Worm (Caenorhabditis elegans): Measurements from ENCODE around the gene duo-1.

duo-1 gene

DNA sequence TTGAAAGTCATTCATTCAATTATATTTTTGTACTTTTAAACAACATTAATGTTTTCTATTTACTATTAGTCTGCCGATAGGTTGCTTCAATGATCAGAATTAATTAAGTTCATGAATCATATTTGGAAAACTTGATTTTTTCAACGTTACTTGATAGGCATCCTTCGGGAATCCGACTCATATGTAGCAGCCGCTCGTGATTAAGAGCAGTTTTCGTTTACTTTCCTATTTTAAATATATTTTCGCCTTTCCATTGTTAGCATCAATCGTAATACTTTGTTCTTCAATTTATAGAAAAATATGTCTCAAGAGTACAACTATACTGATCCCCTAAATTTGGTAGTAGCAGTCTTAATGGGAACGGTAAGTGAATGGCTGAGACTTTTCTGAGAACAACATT, 26.4 kb downstream of the duo-1 start, which contains the start of gene srx-90:
srx-90 (plus strand) TSS at position 301 of the 400 bp plus-strand sequence.
- TF ChIP-seq mls-2 (tag; optimal IDR thresholded peaks at IDR 0.05): no peak
- TF ChIP-seq blmp-1 (tag; optimal IDR thresholded peaks at IDR 0.05): no peak
- no peak for TF ChIP-seq hlh-1 (tag; optimal IDR thresholded peaks at IDR 0.05)
- no peak for TF ChIP-seq ceh-83 (GFP tag; optimal IDR thresholded peaks at IDR 0.05)
- no peak for TF ChIP-seq flh-1 (GFP tag; optimal IDR thresholded peaks at IDR 0.05)

DNA sequence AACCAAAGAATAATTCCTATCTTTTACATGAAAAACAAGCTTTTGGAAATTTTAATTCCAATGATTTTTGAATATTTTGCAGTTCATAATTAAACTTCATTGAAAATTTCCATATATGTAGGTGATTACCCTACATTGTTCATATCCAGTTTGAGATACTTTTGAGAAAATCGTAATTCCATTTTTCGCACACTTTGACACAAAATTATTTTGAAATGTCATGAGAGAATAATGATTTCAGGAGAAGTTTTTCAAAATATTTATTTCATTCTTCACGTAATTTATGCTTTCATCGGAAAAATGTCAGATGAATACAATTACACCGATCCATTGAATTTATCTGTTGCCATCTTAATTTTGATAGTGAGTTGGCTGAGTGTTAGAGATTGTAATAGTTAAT, 28.8 kb downstream of the duo-1 start, which contains the start of gene srx-88:
srx-88 (plus strand) TSS at position 301 of the 400 bp plus-strand sequence.
- TF ChIP-seq ces-1 (GFP tag; optimal IDR thresholded peaks at IDR 0.05): no peak
- TF ChIP-seq nhr-237 (tag; optimal IDR thresholded peaks at IDR 0.05): no peak
- no peak for TF ChIP-seq ztf-11 (tag; optimal IDR thresholded peaks at IDR 0.05)
- TF ChIP-seq bed-3 (GFP tag; optimal IDR thresholded peaks at IDR 0.05): no peak
- no peak for TF ChIP-seq mep-1 (tag; optimal IDR thresholded peaks at IDR 0.05)
- TF ChIP-seq nhr-28 (tag; optimal IDR thresholded peaks at IDR 0.05): no peak
- TF ChIP-seq lin-32 (GFP tag; optimal IDR thresholded peaks at IDR 0.05): no peak
- no peak for TF ChIP-seq unc-120 (tag; optimal IDR thresholded peaks at IDR 0.05; ENCODE audit: poor library complexity, severe bottlenecking)
- TF ChIP-seq mab-5 (tag; optimal IDR thresholded peaks at IDR 0.05): no peak
- TF ChIP-seq elt-3 (tag; optimal IDR thresholded peaks at IDR 0.05): no peak
- TF ChIP-seq zip-8 (tag; optimal IDR thresholded peaks at IDR 0.05): no peak
- no peak for TF ChIP-seq tbx-8 (GFP tag; optimal IDR thresholded peaks at IDR 0.05)
- TF ChIP-seq mls-2 (tag; optimal IDR thresholded peaks at IDR 0.05): no peak
- TF ChIP-seq ceh-83 (GFP tag; optimal IDR thresholded peaks at IDR 0.05): no peak
- TF ChIP-seq ceh-39 (tag; optimal IDR thresholded peaks at IDR 0.05): no peak
- no peak for TF ChIP-seq unc-62 (GFP tag; optimal IDR thresholded peaks at IDR 0.05)

DNA sequence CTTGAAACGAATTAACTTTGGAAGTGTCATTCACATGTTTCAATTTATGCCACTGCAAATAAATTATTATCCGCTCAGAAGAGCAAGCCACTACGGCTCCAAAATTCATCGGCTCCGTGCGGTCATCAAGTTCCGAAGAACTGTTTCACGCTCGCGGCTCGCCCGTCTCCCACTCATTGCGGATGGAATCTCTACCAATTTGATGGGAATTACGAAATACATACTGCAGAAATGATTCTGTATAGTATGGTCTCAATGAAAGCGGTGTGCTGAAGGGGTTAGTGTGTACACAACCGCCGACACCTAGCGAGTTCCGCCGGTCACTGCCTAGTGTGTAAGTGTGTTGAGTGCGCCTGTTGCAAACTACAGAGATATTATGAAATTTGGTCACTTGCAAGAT, 30.7 kb downstream of the duo-1 start:
- no peak for TF ChIP-seq nhr-28 (tag; optimal IDR thresholded peaks at IDR 0.05)
- no peak for TF ChIP-seq sptf-1 (tag; optimal IDR thresholded peaks at IDR 0.05)
- TF ChIP-seq drap-1 (GFP tag; optimal IDR thresholded peaks at IDR 0.05): no peak
- no peak for TF ChIP-seq flh-1 (GFP tag; optimal IDR thresholded peaks at IDR 0.05)

DNA sequence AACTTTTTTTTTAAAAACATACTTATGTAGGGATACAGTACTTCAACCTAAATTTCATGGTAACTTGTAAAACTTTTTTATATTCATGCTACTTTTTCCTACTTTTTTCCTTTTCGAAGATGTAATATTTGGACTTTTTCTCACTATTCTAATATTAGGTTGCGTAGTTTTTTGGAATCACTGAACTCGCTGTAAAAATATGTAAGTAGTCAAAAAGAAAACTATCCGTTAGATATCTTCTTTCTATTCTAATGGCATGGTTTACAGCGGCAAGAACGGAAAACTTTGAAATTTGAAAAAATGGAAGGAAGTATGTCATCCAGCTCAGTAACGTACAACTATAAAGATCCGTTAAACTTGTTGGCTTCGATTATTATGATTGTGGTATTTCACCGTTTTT, 35.0 kb downstream of the duo-1 start, which contains the start of gene srx-82:
srx-82 (plus strand) TSS at position 301 of the 400 bp plus-strand sequence.
- TF ChIP-seq sem-2 (GFP tag; optimal IDR thresholded peaks at IDR 0.05): no peak
- TF ChIP-seq bed-3 (GFP tag; optimal IDR thresholded peaks at IDR 0.05): no peak
- no peak for TF ChIP-seq pha-4 (tag; optimal IDR thresholded peaks at IDR 0.05)
- no peak for TF ChIP-seq lsy-2 (tag; optimal IDR thresholded peaks at IDR 0.05)
- no peak for TF ChIP-seq cnd-1 (tag; optimal IDR thresholded peaks at IDR 0.05)
- no peak for TF ChIP-seq nhr-76 (tag; optimal IDR thresholded peaks at IDR 0.05)
- no peak for TF ChIP-seq mep-1 (tag; optimal IDR thresholded peaks at IDR 0.05)
- no peak for TF ChIP-seq M03D4.4 (tag; optimal IDR thresholded peaks at IDR 0.05)
- no peak for TF ChIP-seq ham-2 (GFP tag; optimal IDR thresholded peaks at IDR 0.05)
- no peak for TF ChIP-seq blmp-1 (tag; optimal IDR thresholded peaks at IDR 0.05)

DNA sequence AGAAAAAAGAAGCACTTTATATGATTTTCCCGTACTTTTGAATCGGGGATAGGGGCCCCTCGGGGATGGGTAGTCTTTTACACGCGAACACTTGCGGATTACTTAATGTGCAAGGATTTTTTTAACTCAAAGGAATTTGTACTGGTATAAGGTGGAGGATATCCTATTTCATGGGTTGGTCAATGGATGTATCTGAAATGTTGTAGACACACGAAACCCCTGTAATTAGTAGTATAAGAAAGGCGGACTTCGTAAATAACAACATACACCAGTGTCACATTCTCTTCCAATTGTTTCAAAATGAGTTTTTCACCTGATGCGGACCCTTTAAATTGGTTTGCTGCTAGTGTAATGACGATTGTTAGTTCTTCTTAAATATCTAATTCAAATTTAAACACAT, 39.0 kb downstream of the duo-1 start, which contains the start of gene srx-80:
srx-80 (plus strand) TSS at position 301 of the 400 bp plus-strand sequence.
- TF ChIP-seq blmp-1 (tag; optimal IDR thresholded peaks at IDR 0.05): no peak
- no peak for TF ChIP-seq bed-3 (GFP tag; optimal IDR thresholded peaks at IDR 0.05)

DNA sequence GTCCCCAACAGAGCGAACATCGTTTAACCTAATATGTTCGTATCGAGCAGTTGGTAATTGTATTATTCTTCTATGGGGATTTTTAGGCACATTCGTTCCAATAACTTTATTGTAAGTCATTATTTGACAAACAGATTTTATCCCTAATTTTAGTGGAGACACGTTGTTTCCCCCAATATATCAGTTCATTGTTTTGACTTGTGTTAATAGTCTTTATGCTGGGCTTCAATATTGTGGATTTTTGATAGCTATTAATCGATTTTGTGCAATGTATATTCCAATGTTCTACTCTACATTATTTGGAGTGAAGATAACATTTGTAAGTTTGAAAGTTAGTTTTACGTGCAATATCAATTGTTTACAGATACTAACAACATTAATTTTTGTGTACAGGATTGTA, 39.5 kb downstream of the duo-1 start:
- TF ChIP-seq mab-5 (tag; optimal IDR thresholded peaks at IDR 0.05) (no peak), hlh-1 (tag; optimal IDR thresholded peaks at IDR 0.05) (no peak), lsy-2 (tag; optimal IDR thresholded peaks at IDR 0.05) (no peak), nhr-12 (tag; optimal IDR thresholded peaks at IDR 0.05) (no peak), lin-13 (tag; optimal IDR thresholded peaks at IDR 0.05) (no peak), unc-120 (tag; optimal IDR thresholded peaks at IDR 0.05; ENCODE audit: poor library complexity, severe bottlenecking) (no peak), M03D4.4 (tag; optimal IDR thresholded peaks at IDR 0.05) (no peak), nhr-2 (tag; optimal IDR thresholded peaks at IDR 0.05) (no peak), ceh-39 (tag; optimal IDR thresholded peaks at IDR 0.05) (no peak), snpc-4 (tag; optimal IDR thresholded peaks at IDR 0.05) (no peak), flh-1 (GFP tag; optimal IDR thresholded peaks at IDR 0.05) (no peak)
